Worm (Caenorhabditis elegans) whole organism, L4/young adult: Measurements from ENCODE around the gene cutl-24.

Source experiments
- W03F9.2 ChIP-seq: fragments of 150-350 bp; optimal IDR thresholded peaks from 2 replicates; lab custom pipeline; 2014; ENCODE audit warnings: missing biosample characterization, missing genetic modification characterization
- dao-5 ChIP-seq: sonication (generic microtip); optimal IDR thresholded peaks from 2 replicates; lab custom pipeline; 2016; ENCODE audit warnings: missing genotype, missing genetic modification characterization, moderate library complexity, missing compliant biosample characterization
- him-1 ChIP-seq: sonication (generic microtip); optimal IDR thresholded peaks from 2 replicates; lab custom pipeline; 2016; ENCODE audit warnings: missing genotype, missing genetic modification reagents, missing genetic modification characterization, missing compliant biosample characterization

Gene cutl-24

ce11 chrIV:189087-189486, 24.2 kb downstream of the cutl-24 start:
- TF ChIP-seq dao-5 (tag; lab: Kevin White, UChicago) (no peak), him-1 (tag; lab: Kevin White, UChicago) (no peak), W03F9.2 (tag; lab: Kevin White, UChicago) (no peak)

ce11 chrIV:192046-192445, 27.2 kb downstream of the cutl-24 start, which contains the start of gene Y38C1AA.12:
TSS of gene Y38C1AA.12 (plus strand) at chrIV:192256.
- TF ChIP-seq W03F9.2 (tag; lab: Kevin White, UChicago) (peak; percentile 80), dao-5 (tag; lab: Kevin White, UChicago) (no peak), him-1 (tag; lab: Kevin White, UChicago) (peak; percentile 42)

ce11 chrIV:194442-194841, 29.6 kb downstream of the cutl-24 start, which contains the start of gene csn-3:
TSS of gene csn-3 (plus strand) at chrIV:194742.
- TF ChIP-seq dao-5 (tag; lab: Kevin White, UChicago) = no peak
- TF ChIP-seq W03F9.2 (tag; lab: Kevin White, UChicago) = no peak
- no peak for TF ChIP-seq him-1 (tag; lab: Kevin White, UChicago)

- TF ChIP-seq dao-5 (tag; lab: Kevin White, UChicago) (no peak), him-1 (tag; lab: Kevin White, UChicago) (no peak)
These were observed 38.2 kb downstream of the cutl-24 start, which contains the start of gene gfrp-1 for ce11 chrIV:202921-203652. TSS of gene gfrp-1 (plus strand) at chrIV:203602.

ce11 chrIV:204998-205397, 40.1 kb downstream of the cutl-24 start, which contains the start of gene coa-1:
TSS of gene coa-1 (plus strand) at chrIV:205298.
- TF ChIP-seq him-1 (tag; lab: Kevin White, UChicago) (no peak), W03F9.2 (tag; lab: Kevin White, UChicago) (no peak), dao-5 (tag; lab: Kevin White, UChicago) (no peak)

- TF ChIP-seq dao-5 (tag; lab: Kevin White, UChicago) = no peak
- no peak for TF ChIP-seq W03F9.2 (tag; lab: Kevin White, UChicago)
- no peak for TF ChIP-seq him-1 (tag; lab: Kevin White, UChicago)
These were observed 43.0 kb downstream of the cutl-24 start, which contains the start of gene Y38C1AA.1 for ce11 chrIV:207885-208284. TSS of gene Y38C1AA.1 (plus strand) at chrIV:208185.

- no peak for TF ChIP-seq him-1 (tag; lab: Kevin White, UChicago)
- no peak for TF ChIP-seq W03F9.2 (tag; lab: Kevin White, UChicago)
- TF ChIP-seq dao-5 (tag; lab: Kevin White, UChicago) = no peak
These were observed 45.7 kb downstream of the cutl-24 start for ce11 chrIV:210591-210990.

ce11 chrIV:218252-218651, 53.4 kb downstream of the cutl-24 start, which contains the start of gene prdx-6:
TSS of gene prdx-6 (plus strand) at chrIV:218552.
- TF ChIP-seq him-1 (tag; lab: Kevin White, UChicago) (no peak), dao-5 (tag; lab: Kevin White, UChicago) (no peak), W03F9.2 (tag; lab: Kevin White, UChicago) (no peak)
